Fruit fly (Drosophila melanogaster) S2 (cell line): ENCODE data around the gene CG6785.

Source experiments
- CG8478 ChIP-seq: fragments of >200 bp; optimal IDR thresholded peaks from 2 replicates; lab custom pipeline; 2018
- CTCF ChIP-seq, 2 experiments: fragments of >200 bp; optimal IDR thresholded peaks; 2 replicates each; lab custom pipeline; 2018

DNA sequence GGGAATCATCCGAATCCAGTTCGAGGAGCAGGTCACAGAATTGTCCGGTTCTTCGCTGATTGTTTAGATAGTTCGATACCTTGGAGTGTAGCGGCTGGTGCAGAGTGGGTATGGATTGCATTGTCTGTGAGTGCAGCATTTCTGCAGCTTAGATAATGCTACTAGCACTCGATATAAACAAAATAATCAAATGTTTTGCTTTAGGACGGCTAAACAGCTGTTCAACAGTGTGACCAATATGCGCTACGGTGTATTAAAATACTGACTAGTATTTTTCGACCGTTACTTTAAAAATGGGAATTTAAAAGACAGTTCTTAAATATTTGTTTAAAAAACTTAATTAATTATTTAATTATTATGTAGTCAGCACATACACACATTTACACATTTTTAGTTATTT, 3.7 kb upstream of the CG6785 start, which contains the start of gene Plzf:
- TF ChIP-seq CG8478 (no peak), CTCF (optimal IDR thresholded peaks at IDR 0.05; lab: Kevin White, UChicago) (no peak)
